Worm (Caenorhabditis elegans) whole organism, early embryonic: ENCODE data around the gene basl-1.

Experiments used
- aly-1 ChIP-seq: sonication (generic microtip); optimal IDR thresholded peaks from 2 replicates; lab custom pipeline; 2016; ENCODE audit warnings: missing genetic modification characterization, missing compliant biosample characterization
- ama-1 ChIP-seq: fragments of 150-350 bp; optimal IDR thresholded peaks from 2 replicates; lab custom pipeline; 2014
- ceh-13 ChIP-seq: fragments of 200-800 bp; sonication (Bioruptor generic); optimal IDR thresholded peaks from 2 replicates; lab custom pipeline; 2018; ENCODE audit warnings: mild to moderate bottlenecking, missing genetic modification characterization, missing compliant biosample characterization
- hnd-1 ChIP-seq: sonication (generic microtip); optimal IDR thresholded peaks from 2 replicates; lab custom pipeline; 2016; ENCODE audit warnings: missing genetic modification characterization, missing compliant biosample characterization

- no peak for TF ChIP-seq hnd-1
- no peak for TF ChIP-seq ama-1
- no peak for TF ChIP-seq ceh-13 (GFP tag; lab: Kevin White, UChicago)
- TF ChIP-seq aly-1 (tag; lab: Kevin White, UChicago) = no peak
Measured at ce11 chrIII:5642692-5643091, 27.9 kb downstream of the basl-1 start.
